Fruit fly (Drosophila melanogaster) S2 (cell line): ENCODE measurements around the gene eIF4E4.

Experiments
- CG8478 ChIP-seq: fragments of >200 bp; optimal IDR thresholded peaks from 2 replicates; lab custom pipeline; 2018
- CTCF ChIP-seq, 2 experiments: fragments of >200 bp; optimal IDR thresholded peaks; 2 replicates each; lab custom pipeline; 2018

DNA sequence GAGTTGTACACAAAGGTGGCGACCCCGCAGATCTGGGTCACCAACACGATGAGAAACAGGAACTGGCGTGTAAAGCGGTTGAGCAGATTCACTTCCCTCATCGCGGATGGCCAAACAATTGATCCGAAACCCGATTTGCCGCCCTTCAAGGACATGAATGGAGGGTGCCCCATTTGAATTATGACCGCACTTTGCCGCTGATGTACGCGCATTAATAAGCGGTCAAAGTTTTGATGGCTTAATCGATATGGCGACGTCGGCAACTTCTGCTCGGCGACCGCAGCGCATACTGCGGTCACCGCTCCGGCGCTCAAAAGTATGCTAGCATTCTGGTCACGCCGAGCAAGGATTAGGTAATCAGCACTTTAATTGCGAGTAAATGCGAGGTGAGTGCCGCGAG, 2.3 kb upstream of the eIF4E4 start, which contains the start of gene Grl65a:
- TF ChIP-seq CG8478 (lab: Kevin White, UChicago): no peak
- no peak for TF ChIP-seq CTCF (optimal IDR thresholded peaks at IDR 0.05; lab: Kevin White, UChicago)
